Fruit fly (Drosophila melanogaster) whole organism, embryonic: ENCODE data around the gene ec.

ENCODE experiments used
- BEAF-32 ChIP-seq: fragments of 200-800 bp; sonication (Bioruptor generic); optimal IDR thresholded peaks from 3 replicates; lab custom pipeline; 2017; ENCODE audit warnings: missing biosample characterization, missing genetic modification characterization, mild to moderate bottlenecking, moderate library complexity, missing genetic modification reagents
- CG11398 ChIP-seq: fragments of 200-800 bp; sonication (Bioruptor generic); optimal IDR thresholded peaks from 2 replicates; lab custom pipeline; 2016; ENCODE audit warnings: missing biosample characterization, missing genetic modification characterization
- CG13894 ChIP-seq: fragments of 200-800 bp; sonication (Bioruptor generic); optimal IDR thresholded peaks from 3 replicates; lab custom pipeline; 2018; ENCODE audit warnings: missing biosample characterization, mild to moderate bottlenecking, missing genetic modification characterization, moderate library complexity
- CG14014 ChIP-seq: fragments of 200-800 bp; sonication (Bioruptor generic); IDR thresholded peaks from 2 replicates; pipeline ENCODE4 v1.3.6; 2022; ENCODE audit warnings: missing biosample characterization, missing genetic modification characterization
- CG14710 ChIP-seq: fragments of 200-800 bp; sonication (Bioruptor generic); optimal IDR thresholded peaks from 3 replicates; lab custom pipeline; 2019; ENCODE audit warnings: missing biosample characterization, mild to moderate bottlenecking, missing genetic modification characterization, moderate library complexity
- CG14965 ChIP-seq: fragments of 200-800 bp; sonication (Bioruptor generic); optimal IDR thresholded peaks from 2 replicates; lab custom pipeline; 2016; ENCODE audit warnings: missing biosample characterization, missing genetic modification characterization, borderline replicate concordance
- CG17385 ChIP-seq: fragments of 200-800 bp; sonication (Bioruptor generic); optimal IDR thresholded peaks from 3 replicates; lab custom pipeline; 2018; ENCODE audit warnings: missing biosample characterization, mild to moderate bottlenecking, missing genetic modification characterization
- CG17829 ChIP-seq: fragments of 200-800 bp; optimal IDR thresholded peaks from 2 replicates; lab custom pipeline; 2019; ENCODE audit warnings: missing biosample characterization, mild to moderate bottlenecking, missing genetic modification characterization, moderate library complexity
- CG2116 ChIP-seq: fragments of 200-800 bp; sonication (Bioruptor generic); optimal IDR thresholded peaks from 3 replicates; lab custom pipeline; 2018; ENCODE audit warnings: missing biosample characterization, mild to moderate bottlenecking, missing genetic modification characterization
- CG30403 ChIP-seq: fragments of 200-800 bp; sonication (Bioruptor generic); optimal IDR thresholded peaks from 3 replicates; lab custom pipeline; 2016; ENCODE audit warnings: missing biosample characterization, missing genetic modification characterization
- CG32532 ChIP-seq: fragments of 200-800 bp; sonication (Bioruptor generic); IDR thresholded peaks from 2 replicates; pipeline ENCODE4 v1.3.6; 2022; ENCODE audit warnings: missing biosample characterization, missing genetic modification characterization
- CG34376 ChIP-seq: fragments of 200-800 bp; sonication (Bioruptor generic); optimal IDR thresholded peaks from 2 replicates; lab custom pipeline; 2018; ENCODE audit warnings: missing biosample characterization, mild to moderate bottlenecking, missing genetic modification characterization
- CG3995 ChIP-seq: fragments of 200-800 bp; sonication (Bioruptor generic); optimal IDR thresholded peaks from 3 replicates; lab custom pipeline; 2016; ENCODE audit warnings: missing biosample characterization, missing genetic modification characterization
- CG4617 ChIP-seq: fragments of 200-800 bp; sonication (Bioruptor generic); optimal IDR thresholded peaks from 3 replicates; lab custom pipeline; 2016; ENCODE audit warnings: missing biosample characterization, missing genetic modification characterization, borderline replicate concordance
- CG4854 ChIP-seq: fragments of 200-800 bp; sonication (Bioruptor generic); optimal IDR thresholded peaks from 2 replicates; lab custom pipeline; 2016; ENCODE audit warnings: missing biosample characterization, missing genetic modification characterization, inconsistent platforms
- CG6854 ChIP-seq: fragments of 200-800 bp; sonication (Bioruptor generic); optimal IDR thresholded peaks from 3 replicates; lab custom pipeline; 2017; ENCODE audit warnings: missing biosample characterization, mild to moderate bottlenecking, missing genetic modification characterization
- CG7786 ChIP-seq: fragments of 200-800 bp; sonication (Bioruptor generic); optimal IDR thresholded peaks from 2 replicates; lab custom pipeline; 2016; ENCODE audit warnings: missing biosample characterization, missing genetic modification characterization
- CG7928 ChIP-seq: fragments of 200-800 bp; sonication (Bioruptor generic); optimal IDR thresholded peaks from 2 replicates; lab custom pipeline; 2017; ENCODE audit warnings: missing biosample characterization, mild to moderate bottlenecking, missing genetic modification characterization
- CG7987 ChIP-seq: fragments of 200-800 bp; sonication (Bioruptor generic); optimal IDR thresholded peaks from 2 replicates; lab custom pipeline; 2018; ENCODE audit warnings: missing biosample characterization, mild to moderate bottlenecking, missing genetic modification characterization, moderate library complexity
- CG8290 ChIP-seq, 3 experiments: fragments of 200-800 bp; sonication (Bioruptor generic); optimal IDR thresholded peaks; 2 replicates each; lab custom pipeline; 2016 to 2019; ENCODE audit warnings: missing biosample characterization in 3 of 3, missing genetic modification characterization in 3 of 3, mild to moderate bottlenecking in 2 of 3, moderate library complexity in 1 of 3
- CG8944 ChIP-seq: fragments of 200-800 bp; sonication (Bioruptor generic); optimal IDR thresholded peaks from 3 replicates; lab custom pipeline; 2016; ENCODE audit warnings: missing biosample characterization, missing genetic modification characterization
- CG9215 ChIP-seq: fragments of 200-800 bp; sonication (Bioruptor generic); IDR thresholded peaks from 2 replicates; pipeline ENCODE4 v1.3.6; 2022; ENCODE audit warnings: missing biosample characterization, missing genetic modification characterization
- CHES-1-like ChIP-seq: fragments of 200-800 bp; sonication (Bioruptor generic); optimal IDR thresholded peaks from 2 replicates; lab custom pipeline; 2016; ENCODE audit warnings: missing biosample characterization, missing genetic modification characterization
- CoRest ChIP-seq: fragments of 200-800 bp; sonication (Bioruptor generic); optimal IDR thresholded peaks from 3 replicates; lab custom pipeline; 2018; ENCODE audit warnings: missing biosample characterization, mild to moderate bottlenecking, missing genetic modification characterization, moderate library complexity
- Dad ChIP-seq: fragments of 200-800 bp; sonication (Bioruptor generic); optimal IDR thresholded peaks from 3 replicates; lab custom pipeline; 2016; ENCODE audit warnings: missing biosample characterization, missing genetic modification characterization
- Deaf1 ChIP-seq: fragments of 200-800 bp; optimal IDR thresholded peaks from 3 replicates; lab custom pipeline; 2019; ENCODE audit warnings: missing biosample characterization, mild to moderate bottlenecking, missing genetic modification characterization, moderate library complexity
- Dip3 ChIP-seq: fragments of 200-800 bp; sonication (Bioruptor generic); optimal IDR thresholded peaks from 3 replicates; lab custom pipeline; 2016; ENCODE audit warnings: missing biosample characterization, missing genetic modification characterization
- E2f2 ChIP-seq: fragments of 200-800 bp; sonication (Bioruptor generic); IDR thresholded peaks from 2 replicates; pipeline ENCODE4 v1.3.6; 2022; ENCODE audit warnings: missing biosample characterization, missing genetic modification characterization
- Ets97D ChIP-seq: fragments of 200-800 bp; sonication (Bioruptor generic); optimal IDR thresholded peaks from 3 replicates; lab custom pipeline; 2016; ENCODE audit warnings: missing biosample characterization, missing genetic modification characterization
- Lim3 ChIP-seq: fragments of 200-800 bp; sonication (Bioruptor generic); IDR thresholded peaks from 2 replicates; pipeline ENCODE4 v1.3.6; 2022; ENCODE audit warnings: missing biosample characterization, missing genetic modification characterization
- MESR4 ChIP-seq: fragments of 200-800 bp; sonication (Bioruptor generic); optimal IDR thresholded peaks from 2 replicates; lab custom pipeline; 2018; ENCODE audit warnings: missing biosample characterization, mild to moderate bottlenecking, missing genetic modification characterization, moderate library complexity
- Nf-YC ChIP-seq: fragments of 200-800 bp; optimal IDR thresholded peaks from 3 replicates; lab custom pipeline; 2019; ENCODE audit warnings: missing biosample characterization, mild to moderate bottlenecking, missing genetic modification characterization, moderate library complexity
- NfI ChIP-seq: fragments of 200-800 bp; sonication (Bioruptor generic); optimal IDR thresholded peaks from 3 replicates; lab custom pipeline; 2018; ENCODE audit warnings: missing biosample characterization, mild to moderate bottlenecking, missing genetic modification characterization, moderate library complexity
- Oli ChIP-seq: fragments of 200-800 bp; sonication (Bioruptor generic); optimal IDR thresholded peaks from 2 replicates; lab custom pipeline; 2018; ENCODE audit warnings: missing biosample characterization, mild to moderate bottlenecking, missing genetic modification characterization, moderate library complexity
- Ptx1 ChIP-seq: fragments of 200-800 bp; sonication (Bioruptor generic); IDR thresholded peaks from 2 replicates; pipeline ENCODE4 v1.3.6; 2022; ENCODE audit warnings: missing biosample characterization, missing genetic modification characterization
- Sin3A ChIP-seq: fragments of >200 bp; optimal IDR thresholded peaks from 2 replicates; lab custom pipeline; 2018
- Trl ChIP-seq, 3 experiments: fragments of >200 bp in 2 of 3; fragments of 200-800 bp in 1 of 3; sonication (Bioruptor generic) in 1 of 3; optimal IDR thresholded peaks; 2 replicates in 1 of 3; 3 replicates in 2 of 3; lab custom pipeline; 2016 to 2017; ENCODE audit warnings: missing biosample characterization in 1 of 3, missing genetic modification characterization in 1 of 3
- chif ChIP-seq, 2 experiments: fragments of 200-800 bp; sonication (Bioruptor generic); optimal IDR thresholded peaks; 3 replicates each; lab custom pipeline; 2016; ENCODE audit warnings: missing biosample characterization in 2 of 2, missing genetic modification characterization in 2 of 2
- chn ChIP-seq: fragments of 200-800 bp; sonication (Bioruptor generic); optimal IDR thresholded peaks from 2 replicates; lab custom pipeline; 2016; ENCODE audit warnings: missing biosample characterization, missing genetic modification characterization
- fu2 ChIP-seq: fragments of 200-800 bp; sonication (Bioruptor generic); optimal IDR thresholded peaks from 2 replicates; lab custom pipeline; 2016; ENCODE audit warnings: missing biosample characterization, missing genetic modification characterization
- gem ChIP-seq: fragments of 200-800 bp; sonication (Bioruptor generic); optimal IDR thresholded peaks from 2 replicates; lab custom pipeline; 2019; ENCODE audit warnings: missing biosample characterization, mild to moderate bottlenecking, missing genetic modification characterization, moderate library complexity
- grau ChIP-seq: fragments of 200-800 bp; optimal IDR thresholded peaks from 3 replicates; lab custom pipeline; 2019; ENCODE audit warnings: missing biosample characterization, mild to moderate bottlenecking, missing genetic modification characterization, moderate library complexity
- ind ChIP-seq: fragments of 200-800 bp; sonication (Bioruptor generic); optimal IDR thresholded peaks from 3 replicates; lab custom pipeline; 2016; ENCODE audit warnings: missing biosample characterization, missing genetic modification characterization
- jumu ChIP-seq: fragments of 200-800 bp; sonication (Bioruptor generic); optimal IDR thresholded peaks from 3 replicates; lab custom pipeline; 2016; ENCODE audit warnings: missing biosample characterization, missing genetic modification characterization
- kni ChIP-seq: fragments of 200-800 bp; sonication (Bioruptor generic); optimal IDR thresholded peaks from 3 replicates; lab custom pipeline; 2017; ENCODE audit warnings: mild to moderate bottlenecking, missing biosample characterization, missing genetic modification reagents, missing genetic modification characterization
- pita ChIP-seq: fragments of 200-800 bp; sonication (Bioruptor generic); optimal IDR thresholded peaks from 2 replicates; lab custom pipeline; 2017; ENCODE audit warnings: missing biosample characterization, mild to moderate bottlenecking, missing genetic modification characterization
- stwl ChIP-seq: fragments of 200-800 bp; sonication (Bioruptor generic); optimal IDR thresholded peaks from 3 replicates; lab custom pipeline; 2018; ENCODE audit warnings: missing biosample characterization, mild to moderate bottlenecking, missing genetic modification characterization, moderate library complexity
- tin ChIP-seq: fragments of 200-800 bp; sonication (Bioruptor generic); optimal IDR thresholded peaks from 3 replicates; lab custom pipeline; 2016; ENCODE audit warnings: missing biosample characterization, missing genetic modification characterization
- zfh2 ChIP-seq: fragments of 200-800 bp; sonication (Bioruptor generic); optimal IDR thresholded peaks from 2 replicates; lab custom pipeline; 2016; ENCODE audit warnings: missing biosample characterization, missing genetic modification characterization

ec gene

DNA sequence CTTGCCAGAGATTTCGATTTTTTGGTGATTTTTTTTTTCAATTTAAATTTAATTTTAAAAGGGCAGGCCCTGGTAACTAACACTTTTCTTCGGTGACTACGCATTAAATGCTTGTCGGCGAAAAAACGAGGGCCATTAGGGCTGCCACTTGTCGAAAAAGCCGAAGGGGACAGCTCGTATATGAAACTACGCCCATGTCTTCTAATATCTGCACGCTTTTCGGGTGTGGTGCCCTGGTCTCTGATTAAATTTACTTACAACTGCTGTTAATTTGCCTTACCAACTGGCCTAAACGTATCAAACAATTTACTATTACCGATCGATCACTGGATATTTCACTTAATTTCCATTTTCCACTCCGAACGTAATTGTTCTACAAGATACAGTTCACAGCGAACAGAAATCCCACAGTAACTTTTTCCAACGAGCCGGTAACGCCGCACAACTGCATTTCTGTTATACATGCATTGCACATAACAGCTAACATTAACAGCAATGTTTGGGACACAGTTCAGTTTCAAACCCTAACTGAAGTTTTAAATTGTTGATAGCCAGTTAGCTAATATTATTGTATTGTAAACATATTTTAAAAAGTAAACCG, 50.9 kb downstream of the ec start (continued):
- TF ChIP-seq Lim3 = no peak
- peak; percentile 31 for TF ChIP-seq jumu
- TF ChIP-seq CG11398 = no peak
- TF ChIP-seq CG4854 (GFP tag; lab: Kevin White, UChicago) = no peak
- peak; percentile 57 for TF ChIP-seq CG4617 (GFP tag; lab: Kevin White, UChicago)
- peak; percentile 31 for TF ChIP-seq CG3995
- peak; percentile 14 for TF ChIP-seq gem
- peak; percentile 9 for TF ChIP-seq CG2116
- TF ChIP-seq Ptx1 (GFP tag; lab: Robert Waterston, UW) = peak; percentile 25; the same call in 1 of the 2 replicates
- TF ChIP-seq Ets97D = peak; percentile 36
- TF ChIP-seq fu2 (GFP tag; lab: Kevin White, UChicago) = peak; percentile 1
- TF ChIP-seq tin (GFP tag; lab: Kevin White, UChicago) = peak; percentile 23
- TF ChIP-seq CG9215 = 0 out of 2 replicates have a peak, but pooled peaks have one; percentile 37
- TF ChIP-seq CG13894 (tag; lab: Kevin White, UChicago) = peak; percentile 12
- peak; percentile 2 for TF ChIP-seq CG8944 (GFP tag; lab: Kevin White, UChicago)
- TF ChIP-seq CG14014 (GFP tag; lab: Robert Waterston, UW) = no peak
- TF ChIP-seq Dip3 = peak; percentile 17
- peak; percentile 47 for TF ChIP-seq ind (GFP tag; lab: Kevin White, UChicago)
- TF ChIP-seq stwl (tag; lab: Kevin White, UChicago) = peak; percentile 72
- TF ChIP-seq Dad (GFP tag; lab: Kevin White, UChicago) = peak; percentile 6
- peak; percentile 36 for TF ChIP-seq CG30403
- peak; percentile 17 for TF ChIP-seq BEAF-32 (GFP tag; lab: Kevin White, UChicago)
- peak; percentile 3 for TF ChIP-seq CG34376 (GFP tag; lab: Kevin White, UChicago)
- peak; percentile 52 for TF ChIP-seq pita
- peak; percentile 16 for TF ChIP-seq kni (GFP tag; lab: Kevin White, UChicago)
- peak; percentile 36 for TF ChIP-seq CoRest (tag; lab: Kevin White, UChicago)
- TF ChIP-seq Sin3A (lab: Kevin White, UChicago) = peak; percentile 16
- no peak for TF ChIP-seq CG17385 (GFP tag; lab: Kevin White, UChicago)
- TF ChIP-seq CG8290 (GFP tag; optimal IDR thresholded peaks at IDR 0.05; lab: Kevin White, UChicago) = peak; percentile 82
- TF ChIP-seq CG8290 (tag; optimal IDR thresholded peaks at IDR 0.05; lab: Kevin White, UChicago) = peak; percentile 11 to 74
- peak; percentile 10 for TF ChIP-seq CG7786 (GFP tag; lab: Kevin White, UChicago)
- peak; percentile 29 for TF ChIP-seq Nf-YC
- peak; percentile 82 for TF ChIP-seq Deaf1 (tag; lab: Kevin White, UChicago)
- TF ChIP-seq Trl (optimal IDR thresholded peaks at IDR 0.05; lab: Kevin White, UChicago) = no peak
- TF ChIP-seq Trl (GFP tag; optimal IDR thresholded peaks at IDR 0.05; lab: Kevin White, UChicago) = peak; percentile 40
- peak; percentile 21 for TF ChIP-seq zfh2
- TF ChIP-seq CG7987 = no peak
- no peak for TF ChIP-seq CG6854
- peak; percentile 8 for TF ChIP-seq chn (GFP tag; lab: Kevin White, UChicago)
- TF ChIP-seq CG14710 = peak; percentile 10
- TF ChIP-seq E2f2 (GFP tag; lab: Robert Waterston, UW) = peak; percentile 25; the same call in 1 of the 2 replicates
- peak; percentile 10 for TF ChIP-seq CG17829 (tag; lab: Kevin White, UChicago)
- TF ChIP-seq grau (tag; lab: Kevin White, UChicago) = peak; percentile 7
- TF ChIP-seq Oli (tag; lab: Kevin White, UChicago) = no peak
- TF ChIP-seq CG32532 (GFP tag; lab: Robert Waterston, UW) = peak; percentile 50; the same call in 1 of the 2 replicates
- peak in 1 of 2 experiments; percentile 13 for TF ChIP-seq chif (GFP tag; optimal IDR thresholded peaks at IDR 0.05; lab: Kevin White, UChicago)
- TF ChIP-seq NfI (GFP tag; lab: Kevin White, UChicago) = peak; percentile 3
- peak; percentile 24 for TF ChIP-seq CHES-1-like
- peak; percentile 72 for TF ChIP-seq CG7928 (GFP tag; lab: Kevin White, UChicago)
- peak; percentile 57 for TF ChIP-seq MESR4 (GFP tag; lab: Kevin White, UChicago)
- no peak for TF ChIP-seq CG14965 (GFP tag; lab: Kevin White, UChicago)
